Fruit fly (Drosophila melanogaster): ENCODE results near the gene CG14174.

DNA sequence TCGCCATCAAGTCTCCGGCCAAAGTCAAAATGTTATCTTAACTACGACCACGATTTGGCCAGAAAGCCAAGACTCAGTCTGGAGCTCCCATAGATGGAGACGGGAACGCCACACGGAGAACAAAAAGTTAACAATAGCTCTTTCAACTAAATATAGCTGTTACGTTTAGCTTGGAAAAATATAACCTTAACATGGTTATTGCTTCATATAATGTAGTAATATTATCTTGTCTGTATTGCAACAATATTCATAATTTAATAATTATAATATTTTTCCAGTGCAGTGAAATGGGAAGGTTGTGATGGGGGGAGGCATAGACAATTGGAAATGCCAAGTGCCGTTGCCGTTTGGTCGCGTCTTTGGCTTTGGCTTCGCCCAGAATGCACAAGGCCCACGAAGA lies 26.3 kb downstream of the CG14174 start:
- TF ChIP-seq psq (optimal IDR thresholded peaks at IDR 0.05) (no peak), h (optimal IDR thresholded peaks at IDR 0.05) (no peak), Myc (optimal IDR thresholded peaks at IDR 0.05) (no peak)

Measured in Kc167 (cell line).